Worm (Caenorhabditis elegans): ENCODE measurements around the gene col-14.

DNA sequence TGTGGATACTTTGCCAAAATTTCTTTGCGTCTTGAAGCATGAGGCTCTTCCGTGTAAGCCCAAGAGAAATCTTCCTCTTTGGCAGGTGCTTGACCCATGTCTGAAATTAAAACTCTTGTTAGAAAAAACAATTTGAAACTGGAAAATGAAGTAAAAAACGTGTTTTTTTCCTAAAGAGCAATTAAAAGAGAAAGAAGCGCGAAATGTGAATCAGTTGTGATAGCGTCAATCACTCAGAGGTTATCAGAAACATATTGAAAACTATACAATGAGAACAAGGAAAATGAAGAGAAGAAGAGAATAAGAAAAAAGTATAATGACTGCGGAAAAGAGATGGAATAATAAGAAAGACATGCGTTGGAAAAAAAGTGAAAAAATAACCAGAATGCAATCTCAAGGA lies 46.4 kb upstream of the col-14 start, which contains the start of gene F33D4.4:
- TF ChIP-seq nhr-76 (tag; optimal IDR thresholded peaks at IDR 0.05) = no peak
- no peak for TF ChIP-seq sem-2 (GFP tag; optimal IDR thresholded peaks at IDR 0.05)
- no peak for TF ChIP-seq nhr-237 (tag; optimal IDR thresholded peaks at IDR 0.05)
- TF ChIP-seq lsy-2 (tag; optimal IDR thresholded peaks at IDR 0.05) = no peak
- no peak for TF ChIP-seq pha-4 (tag; optimal IDR thresholded peaks at IDR 0.05)
- no peak for TF ChIP-seq lin-13 (tag; optimal IDR thresholded peaks at IDR 0.05)
- no peak for TF ChIP-seq drap-1 (GFP tag; optimal IDR thresholded peaks at IDR 0.05)
- TF ChIP-seq unc-62 (GFP tag; optimal IDR thresholded peaks at IDR 0.05) = no peak
- TF ChIP-seq mep-1 (tag; optimal IDR thresholded peaks at IDR 0.05) = no peak
- no peak for TF ChIP-seq mab-5 (tag; optimal IDR thresholded peaks at IDR 0.05)
- no peak for TF ChIP-seq snpc-4 (tag; optimal IDR thresholded peaks at IDR 0.05)
- no peak for TF ChIP-seq zip-8 (tag; optimal IDR thresholded peaks at IDR 0.05)
- no peak for TF ChIP-seq elt-1 (tag; optimal IDR thresholded peaks at IDR 0.05; ENCODE audit: borderline replicate concordance, insufficient read depth)
- TF ChIP-seq ham-2 (GFP tag; optimal IDR thresholded peaks at IDR 0.05) = no peak

Measured in whole organism, mixed stage, embryonic.